Fruit fly (Drosophila melanogaster): Measurements from ENCODE around the gene ss.

Gene ss

DNA sequence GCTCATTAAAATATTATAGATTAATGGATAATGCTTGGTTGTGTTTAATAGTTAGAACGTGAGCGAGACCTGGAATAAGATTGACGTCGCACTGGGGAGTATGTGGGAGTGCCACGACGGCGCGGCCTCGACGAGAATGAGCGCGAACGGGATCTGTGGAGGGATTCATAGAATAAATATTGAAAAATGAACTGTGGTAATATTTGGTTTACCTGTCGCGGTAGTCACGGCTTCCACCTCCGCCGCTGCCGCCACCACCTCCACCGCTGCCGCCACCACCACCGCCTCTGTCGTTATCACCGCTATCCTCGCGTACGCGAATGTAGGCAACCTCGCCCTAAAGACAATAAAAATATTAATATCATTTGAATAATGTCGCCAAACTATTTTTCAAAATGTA, 62.9 kb downstream of the ss start:
- TF ChIP-seq GATAd (GFP tag; optimal IDR thresholded peaks at IDR 0.05): no peak
- TF ChIP-seq br (GFP tag; optimal IDR thresholded peaks at IDR 0.05): no peak
- TF ChIP-seq dsf (GFP tag; optimal IDR thresholded peaks at IDR 0.05; ENCODE audit: borderline replicate concordance): no peak
- no peak for TF ChIP-seq Mio (GFP tag; optimal IDR thresholded peaks at IDR 0.05)
- no peak for TF ChIP-seq N (GFP tag; optimal IDR thresholded peaks at IDR 0.05)
- no peak for TF ChIP-seq foxo (GFP tag; optimal IDR thresholded peaks at IDR 0.05)
- TF ChIP-seq Abd-B (GFP tag; optimal IDR thresholded peaks at IDR 0.05): no peak
- no peak for TF ChIP-seq Hnf4 (GFP tag; optimal IDR thresholded peaks at IDR 0.05)

- TF ChIP-seq br (GFP tag; optimal IDR thresholded peaks at IDR 0.05) (no peak), HLH106 (tag; optimal IDR thresholded peaks at IDR 0.05) (no peak), CrebA (GFP tag; optimal IDR thresholded peaks at IDR 0.05; ENCODE audit: borderline replicate concordance) (no peak), h (GFP tag; optimal IDR thresholded peaks at IDR 0.05) (no peak), Abd-B (GFP tag; optimal IDR thresholded peaks at IDR 0.05) (no peak), N (GFP tag; optimal IDR thresholded peaks at IDR 0.05) (no peak), Jra (GFP tag; optimal IDR thresholded peaks at IDR 0.05) (no peak), usp (GFP tag; optimal IDR thresholded peaks at IDR 0.05) (no peak), foxo (GFP tag; optimal IDR thresholded peaks at IDR 0.05) (no peak), fru (GFP tag; optimal IDR thresholded peaks at IDR 0.05) (no peak), Hr83 (GFP tag; optimal IDR thresholded peaks at IDR 0.05; ENCODE audit: poor library complexity, severe bottlenecking) (no peak), GATAd (GFP tag; optimal IDR thresholded peaks at IDR 0.05) (no peak), sv (GFP tag; optimal IDR thresholded peaks at IDR 0.05) (no peak)
These were observed 64.0 kb downstream of the ss start, which contains the start of gene Sulf1 for dm6 chr3R:16339475-16339874. Gene Sulf1 (minus strand): TSS chr3R:16339575.

DNA sequence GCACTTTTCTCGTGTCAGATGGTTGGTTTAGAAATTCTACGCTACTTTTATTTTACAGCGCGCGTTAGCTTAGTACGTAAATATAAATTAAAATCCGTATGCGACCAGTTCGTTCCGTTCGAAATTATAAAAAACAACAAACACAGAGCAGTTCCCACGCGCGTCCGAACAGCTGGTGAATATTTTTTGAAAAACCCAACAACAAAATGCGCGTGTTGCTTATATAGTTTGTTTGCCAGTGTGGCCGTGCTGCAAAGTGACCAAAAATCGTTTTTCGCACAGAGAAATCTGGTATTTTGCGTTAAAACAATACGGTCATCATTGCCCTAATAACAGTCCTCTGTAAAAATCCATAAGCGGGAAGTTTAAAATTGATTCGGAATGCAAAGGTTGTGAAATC, 65.1 kb downstream of the ss start:
- TF ChIP-seq sv (GFP tag; optimal IDR thresholded peaks at IDR 0.05) (no peak), foxo (GFP tag; optimal IDR thresholded peaks at IDR 0.05) (peak in 1 of 2 experiments; percentile 15), brk (GFP tag; optimal IDR thresholded peaks at IDR 0.05) (no peak), CrebA (GFP tag; optimal IDR thresholded peaks at IDR 0.05; ENCODE audit: borderline replicate concordance) (no peak), Rel (GFP tag; optimal IDR thresholded peaks at IDR 0.05) (no peak), Rel (tag; optimal IDR thresholded peaks at IDR 0.05) (peak; percentile 67), Abd-B (GFP tag; optimal IDR thresholded peaks at IDR 0.05) (no peak), Myc (optimal IDR thresholded peaks at IDR 0.05) (no peak), pan (optimal IDR thresholded peaks at IDR 0.05) (no peak), Vsx2 (GFP tag; optimal IDR thresholded peaks at IDR 0.05; ENCODE audit: partially characterized antibody) (no peak), h (GFP tag; optimal IDR thresholded peaks at IDR 0.05) (peak; percentile 50), Dif (GFP tag; optimal IDR thresholded peaks at IDR 0.05; ENCODE audit: partially characterized antibody) (no peak), ey (GFP tag; optimal IDR thresholded peaks at IDR 0.05) (no peak), jim (GFP tag; optimal IDR thresholded peaks at IDR 0.05) (peak; percentile 33), rgr (GFP tag; optimal IDR thresholded peaks at IDR 0.05) (no peak), Hr83 (GFP tag; optimal IDR thresholded peaks at IDR 0.05; ENCODE audit: poor library complexity, severe bottlenecking) (peak; percentile 33), Sp1 (GFP tag; optimal IDR thresholded peaks at IDR 0.05) (peak; percentile 18), psq (GFP tag; optimal IDR thresholded peaks at IDR 0.05) (no peak), lola (GFP tag; optimal IDR thresholded peaks at IDR 0.05) (no peak), HLH106 (tag; optimal IDR thresholded peaks at IDR 0.05) (no peak), N (GFP tag; optimal IDR thresholded peaks at IDR 0.05) (no peak)

- TF ChIP-seq sage (GFP tag; optimal IDR thresholded peaks at IDR 0.05) (no peak), GATAd (GFP tag; optimal IDR thresholded peaks at IDR 0.05) (no peak)
These were observed 65.6 kb downstream of the ss start for dm6 chr3R:16337863-16338262.

dm6 chr3R:16337053-16337385, 66.5 kb downstream of the ss start:
- no peak for TF ChIP-seq Sp1 (GFP tag; optimal IDR thresholded peaks at IDR 0.05)
- TF ChIP-seq Hr83 (GFP tag; optimal IDR thresholded peaks at IDR 0.05; ENCODE audit: poor library complexity, severe bottlenecking): no peak
- TF ChIP-seq rgr (GFP tag; optimal IDR thresholded peaks at IDR 0.05): peak; percentile 46
- TF ChIP-seq OdsH (GFP tag; optimal IDR thresholded peaks at IDR 0.05): peak; percentile 5
- TF ChIP-seq HLH106 (tag; optimal IDR thresholded peaks at IDR 0.05): no peak
- TF ChIP-seq Vsx2 (GFP tag; optimal IDR thresholded peaks at IDR 0.05; ENCODE audit: partially characterized antibody): no peak
- TF ChIP-seq sage (GFP tag; optimal IDR thresholded peaks at IDR 0.05): no peak
- no peak for TF ChIP-seq Dif (GFP tag; optimal IDR thresholded peaks at IDR 0.05; ENCODE audit: partially characterized antibody)
- no peak for TF ChIP-seq Dfd (GFP tag; optimal IDR thresholded peaks at IDR 0.05)
- TF ChIP-seq br (GFP tag; optimal IDR thresholded peaks at IDR 0.05): peak; percentile 6
- no peak for TF ChIP-seq dsf (GFP tag; optimal IDR thresholded peaks at IDR 0.05; ENCODE audit: borderline replicate concordance)
- peak; percentile 47 for TF ChIP-seq h (GFP tag; optimal IDR thresholded peaks at IDR 0.05)
- no peak for TF ChIP-seq lola (GFP tag; optimal IDR thresholded peaks at IDR 0.05)
- TF ChIP-seq N (GFP tag; optimal IDR thresholded peaks at IDR 0.05): no peak
- TF ChIP-seq ey (GFP tag; optimal IDR thresholded peaks at IDR 0.05): peak; percentile 48
- TF ChIP-seq CG9705 (GFP tag; optimal IDR thresholded peaks at IDR 0.05): no peak
- TF ChIP-seq dl (GFP tag; optimal IDR thresholded peaks at IDR 0.05; ENCODE audit: insufficient read depth in 1 of 2, partially characterized antibody in 2 of 2): no peak
- peak; percentile 37 for TF ChIP-seq fru (GFP tag; optimal IDR thresholded peaks at IDR 0.05)
- TF ChIP-seq foxo (GFP tag; optimal IDR thresholded peaks at IDR 0.05): peak in 1 of 2 experiments; percentile 36
